Fruit fly (Drosophila melanogaster): Measurements from ENCODE around the gene CG12224.

dm6 chr3R:11984441-11984840 is 2.6 kb upstream of the CG12224 start, which contains the start of gene CG3397:
- TF ChIP-seq tj (GFP tag; optimal IDR thresholded peaks at IDR 0.05): no peak
- TF ChIP-seq Mnt (GFP tag; optimal IDR thresholded peaks at IDR 0.05): no peak
- no peak for TF ChIP-seq kay (GFP tag; ENCODE audit: borderline replicate concordance)
- no peak for TF ChIP-seq cnc (optimal IDR thresholded peaks at IDR 0.05)
- no peak for TF ChIP-seq cic (GFP tag; optimal IDR thresholded peaks at IDR 0.05)

All from whole organism, adult.